Fruit fly (Drosophila melanogaster) whole organism, adult: Measurements from ENCODE around the gene CecA1.

Source experiments
- CG11617 ChIP-seq: fragments of 200-800 bp; sonication (Bioruptor generic); optimal IDR thresholded peaks from 2 replicates; lab custom pipeline; 2017; ENCODE audit warnings: mild to moderate bottlenecking, missing biosample characterization, missing genetic modification reagents, missing genetic modification characterization
- CG14711 ChIP-seq: fragments of 200-800 bp; sonication (Bioruptor generic); optimal IDR thresholded peaks from 2 replicates; lab custom pipeline; 2018; ENCODE audit warnings: missing biosample characterization, mild to moderate bottlenecking, missing genetic modification characterization, moderate library complexity
- CG33017 ChIP-seq: fragments of 200-800 bp; sonication (Bioruptor generic); optimal IDR thresholded peaks from 2 replicates; lab custom pipeline; 2018; ENCODE audit warnings: missing biosample characterization, mild to moderate bottlenecking, missing genetic modification characterization, moderate library complexity
- CG7101 ChIP-seq: fragments of 200-800 bp; sonication (Bioruptor generic); optimal IDR thresholded peaks from 2 replicates; lab custom pipeline; 2018; ENCODE audit warnings: missing biosample characterization, mild to moderate bottlenecking, missing genetic modification characterization, moderate library complexity
- Clk ChIP-seq: fragments of 200-800 bp; sonication (Bioruptor generic); optimal IDR thresholded peaks from 2 replicates; lab custom pipeline; 2017; ENCODE audit warnings: missing biosample characterization, missing genetic modification characterization
- Hr96 ChIP-seq: fragments of 200-800 bp; sonication (Bioruptor generic); optimal IDR thresholded peaks from 2 replicates; lab custom pipeline; 2016; ENCODE audit warnings: missing biosample characterization, missing genetic modification characterization
- bab1 ChIP-seq: fragments of 200-800 bp; sonication (Bioruptor generic); optimal IDR thresholded peaks from 3 replicates; lab custom pipeline; 2019; ENCODE audit warnings: missing biosample characterization, mild to moderate bottlenecking, missing genetic modification characterization, moderate library complexity
- cic ChIP-seq: fragments of 200-800 bp; sonication (Bioruptor generic); optimal IDR thresholded peaks from 2 replicates; lab custom pipeline; 2017; ENCODE audit warnings: missing biosample characterization, mild to moderate bottlenecking, missing genetic modification characterization, moderate library complexity
- cnc ChIP-seq, 2 experiments: fragments of >200 bp; optimal IDR thresholded peaks; 2 replicates each; lab custom pipeline; 2017
- kay ChIP-seq: fragments of 200-800 bp; sonication (Bioruptor generic); peaks from one replicate; lab custom pipeline; 2016; ENCODE audit warnings: missing biosample characterization, missing genetic modification characterization, borderline replicate concordance
- pad ChIP-seq: fragments of 200-800 bp; sonication (Bioruptor generic); optimal IDR thresholded peaks from 3 replicates; lab custom pipeline; 2017; ENCODE audit warnings: missing biosample characterization, missing genetic modification characterization, mild to moderate bottlenecking, moderate library complexity, missing genetic modification reagents
- tj ChIP-seq: fragments of 200-800 bp; sonication (Bioruptor generic); optimal IDR thresholded peaks from 3 replicates; lab custom pipeline; 2017; ENCODE audit warnings: missing biosample characterization, mild to moderate bottlenecking, missing genetic modification characterization, moderate library complexity

DNA sequence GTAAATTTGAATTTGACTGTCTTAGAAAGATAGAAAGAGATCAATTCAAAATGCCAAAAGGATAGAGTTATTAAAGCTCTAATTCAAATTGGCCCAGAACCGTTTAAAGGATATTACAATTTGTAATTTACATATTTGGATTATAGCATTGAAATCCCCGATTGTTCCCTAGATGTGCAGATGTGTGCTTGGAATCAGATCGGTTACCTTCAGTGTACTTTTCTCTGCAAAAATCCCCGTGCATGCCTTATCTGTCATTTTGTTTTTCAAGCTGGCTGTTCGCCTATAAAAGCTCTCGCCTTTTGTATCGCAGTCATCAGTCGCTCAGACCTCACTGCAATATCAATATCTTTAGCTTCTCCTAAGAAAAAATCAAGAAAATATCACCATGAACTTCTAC lies at the start of gene CecA1:
- TF ChIP-seq CG33017 (no peak), CG14711 (tag; lab: Kevin White, UChicago) (no peak), cic (no peak), CG7101 (tag; lab: Kevin White, UChicago) (no peak), cnc (optimal IDR thresholded peaks at IDR 0.05; lab: Kevin White, UChicago) (no peak), pad (GFP tag; lab: Kevin White, UChicago) (no peak), kay (GFP tag; lab: Kevin White, UChicago) (no peak), Hr96 (GFP tag; lab: Kevin White, UChicago) (no peak), tj (no peak), bab1 (no peak), Clk (GFP tag; lab: Kevin White, UChicago) (no peak), CG11617 (no peak)
